Worm (Caenorhabditis elegans) whole organism, young adult: ENCODE data around the gene sec-61.G.

Source experiments
- B0035.1 ChIP-seq: sonication (generic microtip); optimal IDR thresholded peaks from 2 replicates; lab custom pipeline; 2016; ENCODE audit warnings: missing genetic modification characterization, mild to moderate bottlenecking, missing compliant biosample characterization, missing genotype, missing genetic modification reagents
- B0261.1 ChIP-seq: sonication (generic microtip); optimal IDR thresholded peaks from 2 replicates; lab custom pipeline; 2016; ENCODE audit warnings: mild to moderate bottlenecking, missing genetic modification characterization, moderate library complexity, missing compliant biosample characterization
- K12H6.12 ChIP-seq: fragments of 200-800 bp; sonication (Bioruptor generic); optimal IDR thresholded peaks from 2 replicates; lab custom pipeline; 2018; ENCODE audit warnings: mild to moderate bottlenecking, missing genetic modification characterization, missing compliant biosample characterization
- T07F8.4 ChIP-seq: sonication (generic microtip); optimal IDR thresholded peaks from 2 replicates; lab custom pipeline; 2016; ENCODE audit warnings: mild to moderate bottlenecking, missing genetic modification characterization, moderate library complexity, missing compliant biosample characterization
- Y67H2A.10 ChIP-seq: fragments of 200-800 bp; sonication (Bioruptor generic); conservative IDR thresholded peaks from 2 replicates; pipeline ENCODE4 v1.3.6; 2022; ENCODE audit warnings: missing genetic modification reagents, missing genetic modification characterization, missing compliant biosample characterization
- ama-1 ChIP-seq, 3 experiments: fragments of 150-350 bp in 1 of 3; sonication (generic microtip) in 2 of 3; optimal IDR thresholded peaks; 2 replicates each; lab custom pipeline; 2014 to 2018; ENCODE audit warnings: missing biosample characterization in 2 of 3, missing genetic modification characterization in 2 of 3, missing genetic modification reagents in 2 of 3
- aptf-3 ChIP-seq: fragments of 200-800 bp; sonication (Bioruptor generic); IDR thresholded peaks from 2 replicates; pipeline ENCODE4 v1.3.6; 2022; ENCODE audit warnings: missing genetic modification characterization, missing compliant biosample characterization
- atf-7 ChIP-seq: sonication (generic microtip); optimal IDR thresholded peaks from 2 replicates; lab custom pipeline; 2017; ENCODE audit warnings: mild to moderate bottlenecking, missing genetic modification characterization, missing compliant biosample characterization
- attf-5 ChIP-seq: fragments of 200-800 bp; sonication (Bioruptor generic); optimal IDR thresholded peaks from 2 replicates; lab custom pipeline; 2018; ENCODE audit warnings: mild to moderate bottlenecking, missing genetic modification characterization, missing compliant biosample characterization
- bed-2 ChIP-seq: fragments of 200-800 bp; sonication (Bioruptor generic); IDR thresholded peaks from 2 replicates; pipeline ENCODE4 v1.3.6; 2022; ENCODE audit warnings: missing genetic modification reagents, missing genetic modification characterization, missing compliant biosample characterization
- cebp-1 ChIP-seq, 2 experiments: fragments of 200-800 bp in 1 of 2; sonication (Bioruptor generic) in 1 of 2; sonication (generic microtip) in 1 of 2; IDR thresholded peaks in 1 of 2; optimal IDR thresholded peaks in 1 of 2; 2 replicates each; pipeline versions ENCODE4 v1.3.6 to Lab custom; 2017 to 2022; ENCODE audit warnings: missing compliant biosample characterization in 2 of 2, missing genetic modification characterization in 2 of 2, mild to moderate bottlenecking in 1 of 2, missing genetic modification reagents in 1 of 2, moderate library complexity in 1 of 2
- ceh-91 ChIP-seq: fragments of 200-800 bp; sonication (Bioruptor generic); IDR thresholded peaks from 2 replicates; pipeline ENCODE4 v1.3.6; 2022; ENCODE audit warnings: missing genetic modification reagents, missing genetic modification characterization, missing compliant biosample characterization
- chd-7 ChIP-seq: sonication (generic microtip); optimal IDR thresholded peaks from 2 replicates; lab custom pipeline; 2016; ENCODE audit warnings: mild to moderate bottlenecking, missing genetic modification characterization, moderate library complexity, missing compliant biosample characterization
- die-1 ChIP-seq: sonication (generic microtip); optimal IDR thresholded peaks from 2 replicates; lab custom pipeline; 2016; ENCODE audit warnings: missing genotype, mild to moderate bottlenecking, missing genetic modification characterization, missing compliant biosample characterization
- dox-1 ChIP-seq: fragments of 200-800 bp; sonication (Bioruptor generic); IDR thresholded peaks from 2 replicates; pipeline ENCODE4 v1.3.6; 2022; ENCODE audit warnings: missing genetic modification reagents, missing genetic modification characterization, missing compliant biosample characterization
- dpff-1 ChIP-seq: sonication (generic microtip); optimal IDR thresholded peaks from 2 replicates; lab custom pipeline; 2017; ENCODE audit warnings: mild to moderate bottlenecking, missing genetic modification characterization, missing compliant biosample characterization
- gei-17 ChIP-seq: fragments of 200-800 bp; sonication (Bioruptor generic); optimal IDR thresholded peaks from 2 replicates; lab custom pipeline; 2018; ENCODE audit warnings: mild to moderate bottlenecking, missing genetic modification characterization, missing compliant biosample characterization
- hmg-1.2 ChIP-seq: fragments of 200-800 bp; sonication (Bioruptor generic); IDR thresholded peaks from 2 replicates; pipeline ENCODE4 v1.3.6; 2022; ENCODE audit warnings: missing genetic modification reagents, missing genetic modification characterization, missing compliant biosample characterization
- let-607 ChIP-seq, 2 experiments: fragments of 200-800 bp in 1 of 2; sonication (Bioruptor generic) in 1 of 2; sonication (generic microtip) in 1 of 2; optimal IDR thresholded peaks; 2 replicates each; lab custom pipeline; 2016 to 2018; ENCODE audit warnings: mild to moderate bottlenecking in 2 of 2, missing compliant biosample characterization in 2 of 2, missing genetic modification characterization in 2 of 2, moderate library complexity in 2 of 2, missing genotype in 1 of 2
- lin-35 ChIP-seq, 3 experiments: fragments of 150-350 bp in 2 of 3; sonication (generic microtip) in 1 of 3; optimal IDR thresholded peaks; 2 replicates each; lab custom pipeline; 2014 to 2018; ENCODE audit warnings: missing biosample characterization in 3 of 3, missing genetic modification characterization in 3 of 3, missing genetic modification reagents in 3 of 3
- lin-40 ChIP-seq: sonication (generic microtip); optimal IDR thresholded peaks from 2 replicates; lab custom pipeline; 2016; ENCODE audit warnings: missing genetic modification characterization, mild to moderate bottlenecking, missing compliant biosample characterization, missing genotype, missing genetic modification reagents
- lsl-1 ChIP-seq: fragments of 200-800 bp; sonication (Bioruptor generic); optimal IDR thresholded peaks from 2 replicates; lab custom pipeline; 2018; ENCODE audit warnings: mild to moderate bottlenecking, missing genetic modification characterization, moderate library complexity, missing compliant biosample characterization
- lsy-27 ChIP-seq: sonication (generic microtip); optimal IDR thresholded peaks from 2 replicates; lab custom pipeline; 2017; ENCODE audit warnings: missing genetic modification characterization, mild to moderate bottlenecking, missing compliant biosample characterization, antibody characterized with exemption, missing genotype, borderline replicate concordance; ENCODE audit not compliant: insufficient read depth
- madf-10 ChIP-seq: sonication (generic microtip); optimal IDR thresholded peaks from 2 replicates; lab custom pipeline; 2016; ENCODE audit warnings: mild to moderate bottlenecking, missing genetic modification characterization, missing compliant biosample characterization
- madf-6 ChIP-seq: fragments of 200-800 bp; sonication (Bioruptor generic); IDR thresholded peaks from 2 replicates; pipeline ENCODE4 v1.3.6; 2022; ENCODE audit warnings: missing genetic modification reagents, missing genetic modification characterization, missing compliant biosample characterization
- madf-8 ChIP-seq: fragments of 200-800 bp; sonication (Bioruptor generic); conservative IDR thresholded peaks from 2 replicates; pipeline ENCODE4 v1.3.6; 2022; ENCODE audit warnings: missing genetic modification reagents, missing genetic modification characterization, missing compliant biosample characterization
- mcd-1 ChIP-seq: fragments of 200-800 bp; sonication (Bioruptor generic); IDR thresholded peaks from 2 replicates; pipeline ENCODE4 v1.3.6; 2022; ENCODE audit warnings: missing genetic modification reagents, missing genetic modification characterization, missing compliant biosample characterization
- nhr-80 ChIP-seq: sonication (generic microtip); optimal IDR thresholded peaks from 2 replicates; lab custom pipeline; 2016; ENCODE audit warnings: missing genetic modification characterization, missing compliant biosample characterization
- snpc-4 ChIP-seq, 5 experiments: fragments of 150-350 bp in 1 of 5; sonication (generic microtip) in 4 of 5; optimal IDR thresholded peaks; 2 replicates each; lab custom pipeline; 2014 to 2018; ENCODE audit warnings: missing genetic modification characterization in 5 of 5, missing biosample characterization in 3 of 5, antibody characterized with exemption in 2 of 5, mild to moderate bottlenecking in 2 of 5, missing compliant biosample characterization in 2 of 5, missing genotype in 2 of 5, moderate library complexity in 2 of 5, missing genetic modification reagents in 1 of 5
- somi-1 ChIP-seq: fragments of 200-800 bp; sonication (Bioruptor generic); optimal IDR thresholded peaks from 2 replicates; lab custom pipeline; 2018; ENCODE audit warnings: mild to moderate bottlenecking, missing genetic modification characterization, missing compliant biosample characterization
- tbp1 ChIP-seq: fragments of 200-800 bp; sonication (Bioruptor generic); optimal IDR thresholded peaks from 2 replicates; lab custom pipeline; 2018; ENCODE audit warnings: mild to moderate bottlenecking, missing genetic modification characterization, missing compliant biosample characterization
- unc-130 ChIP-seq: sonication (generic microtip); optimal IDR thresholded peaks from 2 replicates; lab custom pipeline; 2016; ENCODE audit warnings: missing genetic modification reagents, missing genetic modification characterization, missing compliant biosample characterization
- ztf-18 ChIP-seq: sonication (generic microtip); optimal IDR thresholded peaks from 2 replicates; lab custom pipeline; 2016; ENCODE audit warnings: missing genotype, mild to moderate bottlenecking, missing genetic modification characterization, missing compliant biosample characterization
- ztf-22 ChIP-seq: fragments of 200-800 bp; sonication (Bioruptor generic); optimal IDR thresholded peaks from 2 replicates; lab custom pipeline; 2018; ENCODE audit warnings: mild to moderate bottlenecking, missing genetic modification characterization, moderate library complexity, missing compliant biosample characterization

sec-61.G gene

DNA sequence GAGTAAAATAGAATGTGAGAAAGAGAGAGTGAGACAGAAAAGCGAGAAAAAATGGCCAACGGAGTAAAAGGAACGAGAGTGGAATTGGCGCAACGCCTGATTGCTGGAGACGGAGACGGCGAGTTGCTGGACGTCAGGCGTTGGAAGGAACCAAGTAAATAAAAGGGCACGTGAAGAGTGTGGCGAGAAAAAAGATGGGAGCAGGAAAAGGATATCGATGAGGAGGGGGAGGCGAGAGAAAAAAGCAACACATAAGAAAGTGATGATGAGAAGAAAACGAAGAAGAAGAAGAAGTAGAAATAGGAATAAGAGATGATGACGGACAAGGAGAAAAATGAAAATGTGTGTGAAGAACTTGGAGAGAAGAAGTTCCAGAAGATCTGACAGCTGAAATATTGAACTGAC, 25.5 kb downstream of the sec-61.G start (continued):
- TF ChIP-seq dox-1 (peak; percentile 72), B0035.1 (tag; lab: Kevin White, UChicago) (no peak), B0261.1 (no peak), snpc-4 (GFP tag; optimal IDR thresholded peaks at IDR 0.05; lab: Kevin White, UChicago) (no peak), snpc-4 (tag; optimal IDR thresholded peaks at IDR 0.05; lab: Kevin White, UChicago) (peak in 3 of 4 experiments; percentile 17 to 51 (median 25)), die-1 (tag; lab: Kevin White, UChicago) (peak; percentile 46), attf-5 (GFP tag; lab: Kevin White, UChicago) (peak; percentile 76), mcd-1 (0 out of 2 replicates have a peak, but pooled peaks have one; percentile 17), ceh-91 (GFP tag; lab: Robert Waterston, UW) (no peak), lin-35 (GFP tag; optimal IDR thresholded peaks at IDR 0.05; lab: Kevin White, UChicago) (peak in 1 of 3 experiments; percentile 52), let-607 (tag; optimal IDR thresholded peaks at IDR 0.05; lab: Kevin White, UChicago) (peak in 1 of 2 experiments; percentile 15), tbp1 (GFP tag; lab: Kevin White, UChicago) (peak; percentile 3), lsy-27 (tag; lab: Kevin White, UChicago) (no peak), somi-1 (peak; percentile 92), cebp-1 (GFP tag; IDR thresholded peaks at IDR 0.05; lab: Robert Waterston, UW) (no peak), cebp-1 (tag; optimal IDR thresholded peaks at IDR 0.05; lab: Kevin White, UChicago) (peak; percentile 80), T07F8.4 (peak; percentile 21), gei-17 (no peak), lsl-1 (GFP tag; lab: Kevin White, UChicago) (no peak), madf-10 (tag; lab: Kevin White, UChicago) (no peak), hmg-1.2 (GFP tag; lab: Robert Waterston, UW) (peak; percentile 69; the same call in 1 of the 2 replicates), nhr-80 (tag; lab: Kevin White, UChicago) (peak; percentile 59), unc-130 (GFP tag; lab: Kevin White, UChicago) (no peak), ztf-18 (no peak), atf-7 (tag; lab: Kevin White, UChicago) (peak; percentile 19), madf-6 (GFP tag; lab: Robert Waterston, UW) (no peak), aptf-3 (GFP tag; lab: Robert Waterston, UW) (no peak), K12H6.12 (peak; percentile 93), ama-1 (optimal IDR thresholded peaks at IDR 0.05; lab: Kevin White, UChicago) (no peak), ama-1 (GFP tag; optimal IDR thresholded peaks at IDR 0.05; lab: Kevin White, UChicago) (no peak), madf-8 (no peak), Y67H2A.10 (GFP tag; lab: Robert Waterston, UW) (no peak), bed-2 (GFP tag; lab: Robert Waterston, UW) (peak; percentile 48; the same call in 1 of the 2 replicates)

DNA sequence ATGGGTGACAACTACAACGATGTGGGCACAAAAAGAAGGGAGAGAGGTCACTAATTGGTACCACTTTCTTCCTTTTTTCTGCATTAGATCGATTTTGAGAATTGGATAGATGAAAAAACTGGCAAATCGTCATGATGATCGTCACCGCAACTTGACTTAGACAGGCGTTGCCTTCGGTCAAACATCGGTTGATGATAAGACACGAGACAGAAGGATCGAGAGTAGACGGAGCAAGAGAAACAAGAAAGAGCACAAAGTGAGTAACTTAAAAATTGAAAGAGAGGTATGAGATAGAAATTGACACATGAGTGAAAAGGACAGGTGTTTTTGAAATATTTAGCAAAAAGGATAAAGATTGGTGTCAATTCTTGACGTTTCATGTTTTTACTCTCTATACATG, 26.9 kb downstream of the sec-61.G start:
- TF ChIP-seq dpff-1 (tag; lab: Kevin White, UChicago) (no peak), nhr-80 (tag; lab: Kevin White, UChicago) (peak; percentile 54), dox-1 (0 out of 2 replicates have a peak, but pooled peaks have one; percentile 7)

DNA sequence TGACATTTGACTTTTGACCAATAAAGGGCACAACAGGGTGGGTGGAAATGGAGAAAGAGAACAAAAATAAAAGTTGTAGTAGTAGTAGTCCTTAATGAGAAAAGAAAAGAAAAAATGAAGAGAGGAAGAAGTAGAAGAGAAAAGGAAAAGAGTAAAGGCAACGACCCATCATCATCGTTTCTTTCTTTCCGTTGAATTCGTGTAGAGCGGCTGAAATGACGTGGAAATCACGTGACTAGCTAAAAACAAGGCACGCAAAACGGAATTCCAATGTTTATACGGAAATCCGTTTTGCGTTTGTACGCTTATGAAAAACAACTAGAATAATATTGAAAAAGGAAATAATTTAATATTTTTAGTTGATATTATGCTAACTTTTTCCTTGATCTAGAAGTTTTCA, 29.4 kb downstream of the sec-61.G start:
- TF ChIP-seq lin-40 (tag; lab: Kevin White, UChicago) (peak; percentile 39), cebp-1 (GFP tag; IDR thresholded peaks at IDR 0.05; lab: Robert Waterston, UW) (no peak), cebp-1 (tag; optimal IDR thresholded peaks at IDR 0.05; lab: Kevin White, UChicago) (peak; percentile 5), ztf-22 (GFP tag; lab: Kevin White, UChicago) (no peak), chd-7 (tag; lab: Kevin White, UChicago) (peak; percentile 26), B0261.1 (no peak)
